Worm (Caenorhabditis elegans): Measurements from ENCODE around the gene pat-3.

Gene pat-3

DNA sequence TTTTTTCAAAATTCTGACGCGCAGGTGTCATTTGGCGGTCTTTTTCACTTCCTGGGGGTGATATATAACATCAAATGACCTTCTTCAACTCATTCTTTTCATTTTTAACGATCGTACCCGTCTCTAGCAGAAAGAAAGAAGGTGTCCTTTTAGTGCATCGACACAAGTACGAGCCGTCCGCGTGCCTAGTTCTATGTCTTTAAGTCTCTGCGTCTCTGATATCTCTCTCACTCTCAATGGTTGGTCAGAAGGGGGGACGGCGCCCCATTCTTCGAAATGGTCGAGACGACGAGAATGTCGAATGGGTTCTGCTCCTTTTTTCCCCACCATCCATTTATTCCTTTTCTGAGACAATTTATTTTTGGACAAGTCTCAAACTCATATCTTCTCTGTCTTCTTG, 41.7 kb upstream of the pat-3 start:
- TF ChIP-seq unc-62 (GFP tag; optimal IDR thresholded peaks at IDR 0.05 in 1 of 2) (peak in 1 of 2 experiments; percentile 57), unc-62 (tag; optimal IDR thresholded peaks at IDR 0.05) (no peak), lsy-2 (tag; optimal IDR thresholded peaks at IDR 0.05) (peak in 1 of 2 experiments; percentile 69), nhr-48 (tag; optimal IDR thresholded peaks at IDR 0.05) (no peak), hif-1 (tag; optimal IDR thresholded peaks at IDR 0.05) (peak in 1 of 2 experiments; percentile 10), hmg-1.1 (GFP tag; IDR thresholded peaks at IDR 0.05) (peak; percentile 62), skn-1 (tag; optimal IDR thresholded peaks at IDR 0.05) (no peak), F10B5.3 (tag; optimal IDR thresholded peaks at IDR 0.05) (no peak), D1046.2 (GFP tag; IDR thresholded peaks at IDR 0.05) (no peak), daf-8 (GFP tag; IDR thresholded peaks at IDR 0.05) (no peak), madf-9 (GFP tag; conservative IDR thresholded peaks at IDR 0.05) (no peak), ztf-7 (tag; optimal IDR thresholded peaks at IDR 0.05) (no peak), hlh-11 (tag; optimal IDR thresholded peaks at IDR 0.05) (peak; percentile 1), mxl-3 (GFP tag; optimal IDR thresholded peaks at IDR 0.05) (no peak), zip-11 (GFP tag; IDR thresholded peaks at IDR 0.05) (no peak), T26A8.4 (GFP tag; IDR thresholded peaks at IDR 0.05) (no peak), fkh-10 (GFP tag; optimal IDR thresholded peaks at IDR 0.05) (peak; percentile 66), mdl-1 (tag; optimal IDR thresholded peaks at IDR 0.05) (peak in 1 of 2 experiments; percentile 43), rbr-2 (tag; optimal IDR thresholded peaks at IDR 0.05) (no peak), dve-1 (tag; optimal IDR thresholded peaks at IDR 0.05; ENCODE audit: insufficient read depth) (no peak), gei-8 (GFP tag; optimal IDR thresholded peaks at IDR 0.05) (no peak), ceh-44 (GFP tag; IDR thresholded peaks at IDR 0.05) (no peak), nhr-11 (tag; optimal IDR thresholded peaks at IDR 0.05) (peak; percentile 49), F37D6.2 (tag; optimal IDR thresholded peaks at IDR 0.05) (peak; percentile 14), nhr-28 (tag; optimal IDR thresholded peaks at IDR 0.05) (no peak), lin-29 (GFP tag; IDR thresholded peaks at IDR 0.05) (no peak), dmd-8 (GFP tag; IDR thresholded peaks at IDR 0.05) (no peak), pha-4 (GFP tag; IDR thresholded peaks at IDR 0.05) (no peak), pha-4 (tag; optimal IDR thresholded peaks at IDR 0.05) (no peak), nhr-77 (tag; optimal IDR thresholded peaks at IDR 0.05) (no peak), vab-7 (GFP tag; IDR thresholded peaks at IDR 0.05) (no peak), ces-1 (GFP tag; optimal IDR thresholded peaks at IDR 0.05) (no peak), nhr-25 (tag; optimal IDR thresholded peaks at IDR 0.05; ENCODE audit: borderline replicate concordance, insufficient read depth) (no peak), mes-2 (tag; optimal IDR thresholded peaks at IDR 0.05; ENCODE audit: poor library complexity, severe bottlenecking) (peak; percentile 52), mep-1 (tag; optimal IDR thresholded peaks at IDR 0.05) (peak; percentile 69), ctbp-1 (GFP tag; IDR thresholded peaks at IDR 0.05) (0 out of 2 replicates have a peak, but pooled peaks have one; percentile 12), lim-7 (GFP tag; IDR thresholded peaks at IDR 0.05) (no peak), lin-38 (GFP tag; IDR thresholded peaks at IDR 0.05) (no peak), hlh-30 (tag; optimal IDR thresholded peaks at IDR 0.05; ENCODE audit: insufficient read depth) (peak; percentile 84), daf-12 (tag; optimal IDR thresholded peaks at IDR 0.05) (no peak)

DNA sequence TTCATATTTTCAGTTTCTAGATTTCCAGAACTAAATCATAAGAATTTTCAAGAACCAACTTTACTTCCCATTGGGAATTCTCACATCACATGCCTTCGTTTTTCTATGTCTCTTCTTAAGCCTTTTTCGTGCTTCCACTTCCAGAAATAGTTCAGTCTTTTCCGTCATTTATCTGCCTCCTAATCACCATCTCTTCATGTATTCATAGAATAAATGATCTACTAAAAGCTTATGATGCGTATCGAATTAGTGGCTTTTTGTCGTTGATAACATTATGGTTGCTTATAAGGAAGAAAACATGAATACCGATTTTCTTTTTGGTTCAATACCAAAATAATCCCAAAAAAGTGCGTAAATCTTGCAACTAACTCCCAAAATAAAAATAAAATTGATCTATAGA, 40.9 kb upstream of the pat-3 start:
- TF ChIP-seq aha-1 (tag) (no peak), duxl-1 (tag; optimal IDR thresholded peaks at IDR 0.05; ENCODE audit: poor library complexity) (no peak), dmd-9 (GFP tag; IDR thresholded peaks at IDR 0.05) (no peak)
